Worm (Caenorhabditis elegans): Measurements from ENCODE around the gene atic-1.

atic-1 gene

DNA sequence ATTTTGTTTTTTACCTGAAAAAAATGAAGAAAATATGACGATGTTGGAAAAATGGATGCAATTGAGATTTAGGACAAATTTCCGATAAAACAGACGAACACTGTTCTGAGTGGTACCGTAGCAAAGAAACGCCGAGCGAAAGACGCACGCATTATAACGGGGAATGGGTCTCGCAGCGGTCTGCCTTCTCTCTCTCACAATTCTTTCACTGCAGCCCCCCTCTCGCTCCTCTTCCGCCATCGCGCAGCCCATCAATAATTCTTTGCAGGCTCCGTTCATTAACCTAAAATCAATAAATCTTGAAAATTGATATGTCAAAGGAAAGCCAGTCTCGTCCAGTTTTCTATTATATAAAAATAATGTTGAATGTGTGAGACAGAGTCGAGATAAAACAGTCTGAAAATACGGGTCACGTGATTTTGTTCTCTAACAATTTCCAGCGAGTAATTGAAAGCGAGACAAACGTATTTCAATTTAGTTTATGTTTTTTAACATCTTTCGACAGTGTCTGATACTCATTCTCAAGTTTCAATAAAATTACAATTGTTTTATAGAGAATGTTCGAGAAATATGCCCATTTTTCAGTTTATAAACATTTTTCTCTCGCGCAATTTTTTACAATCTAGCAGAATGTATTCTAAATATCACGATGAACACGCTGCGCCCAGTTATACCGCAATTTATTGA, 27.8 kb downstream of the atic-1 start:
- TF ChIP-seq ceh-48 (tag; optimal IDR thresholded peaks at IDR 0.05) (peak; percentile 71), Y22D7AL.16 (tag; optimal IDR thresholded peaks at IDR 0.05) (no peak), elt-4 (tag; optimal IDR thresholded peaks at IDR 0.05) (no peak), pros-1 (tag; optimal IDR thresholded peaks at IDR 0.05) (no peak), ahr-1 (tag; optimal IDR thresholded peaks at IDR 0.05) (no peak), ceh-31 (tag; optimal IDR thresholded peaks at IDR 0.05) (no peak), che-1 (tag; optimal IDR thresholded peaks at IDR 0.05) (no peak), eyg-1 (tag; optimal IDR thresholded peaks at IDR 0.05) (no peak), ceh-14 (tag; optimal IDR thresholded peaks at IDR 0.05) (no peak), syd-9 (tag; optimal IDR thresholded peaks at IDR 0.05) (no peak), pag-3 (tag; optimal IDR thresholded peaks at IDR 0.05; ENCODE audit: borderline replicate concordance) (no peak), elt-2 (tag; optimal IDR thresholded peaks at IDR 0.05) (no peak), pha-4 (tag; optimal IDR thresholded peaks at IDR 0.05) (no peak), nhr-232 (tag; optimal IDR thresholded peaks at IDR 0.05) (no peak), npax-4 (tag; optimal IDR thresholded peaks at IDR 0.05) (no peak), ceh-9 (tag; optimal IDR thresholded peaks at IDR 0.05) (no peak), tbx-2 (tag; optimal IDR thresholded peaks at IDR 0.05) (peak; percentile 3), hlh-30 (tag; optimal IDR thresholded peaks at IDR 0.05; ENCODE audit: insufficient read depth) (peak; percentile 68), F13H6.1 (tag; optimal IDR thresholded peaks at IDR 0.05) (no peak), ceh-30 (tag; optimal IDR thresholded peaks at IDR 0.05) (peak; percentile 6), ceh-19 (GFP tag; optimal IDR thresholded peaks at IDR 0.05) (no peak), K09A11.1 (tag; optimal IDR thresholded peaks at IDR 0.05; ENCODE audit: insufficient read depth) (no peak), nfya-1 (tag; optimal IDR thresholded peaks at IDR 0.05) (peak; percentile 9), pqm-1 (tag; optimal IDR thresholded peaks at IDR 0.05) (no peak), ceh-22 (tag; optimal IDR thresholded peaks at IDR 0.05) (no peak), fkh-6 (tag; optimal IDR thresholded peaks at IDR 0.05) (no peak), ets-4 (tag; optimal IDR thresholded peaks at IDR 0.05) (no peak), gmeb-2 (tag; optimal IDR thresholded peaks at IDR 0.05) (no peak), ceh-18 (tag; optimal IDR thresholded peaks at IDR 0.05) (peak; percentile 16), ceh-34 (tag; optimal IDR thresholded peaks at IDR 0.05) (peak; percentile 42), rnt-1 (tag; optimal IDR thresholded peaks at IDR 0.05) (no peak), C08G9.2 (tag; optimal IDR thresholded peaks at IDR 0.05) (no peak), madf-2 (tag; optimal IDR thresholded peaks at IDR 0.05) (no peak), unc-42 (tag; optimal IDR thresholded peaks at IDR 0.05) (peak; percentile 36), odd-2 (tag; optimal IDR thresholded peaks at IDR 0.05) (no peak)

DNA sequence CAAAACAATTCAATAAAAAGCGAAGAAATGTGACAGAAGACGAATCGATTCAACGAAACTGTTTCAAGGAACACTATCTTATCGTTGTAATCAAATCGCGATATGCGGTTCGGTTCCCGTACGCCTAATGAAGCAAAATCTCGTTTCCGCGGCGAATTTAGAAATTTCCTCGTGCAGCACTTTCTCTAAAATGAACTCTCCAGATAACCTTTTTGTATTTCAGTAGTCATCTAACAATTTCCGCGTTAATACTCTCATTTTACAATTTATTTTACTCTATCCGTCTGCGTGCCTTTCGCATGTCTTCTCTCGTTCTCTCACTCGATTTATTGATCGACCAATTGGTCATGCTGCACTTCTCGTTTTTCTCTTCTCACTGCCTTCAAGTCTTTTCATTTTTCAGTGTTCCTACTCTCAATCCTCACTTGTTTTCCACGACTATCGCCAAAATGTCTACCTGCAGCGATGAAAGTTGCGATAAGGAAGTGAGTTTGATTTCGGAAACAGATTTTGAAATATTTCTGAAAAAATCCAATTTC, 28.4 kb downstream of the atic-1 start, which contains the start of the genes npp-27 and ntl-4:
npp-27 (minus strand) TSS at position 51 of the 539 bp plus-strand sequence.
ntl-4 (plus strand) TSS at position 379 of the 539 bp plus-strand sequence.
- no peak for TF ChIP-seq ztf-16 (tag; optimal IDR thresholded peaks at IDR 0.05)
- peak; percentile 24 for TF ChIP-seq ceh-48 (tag; optimal IDR thresholded peaks at IDR 0.05)
- peak; percentile 4 for TF ChIP-seq nfya-1 (tag; optimal IDR thresholded peaks at IDR 0.05)
- TF ChIP-seq odd-2 (tag; optimal IDR thresholded peaks at IDR 0.05) = no peak
- no peak for TF ChIP-seq madf-2 (tag; optimal IDR thresholded peaks at IDR 0.05)
- no peak for TF ChIP-seq ceh-19 (GFP tag; optimal IDR thresholded peaks at IDR 0.05)

DNA sequence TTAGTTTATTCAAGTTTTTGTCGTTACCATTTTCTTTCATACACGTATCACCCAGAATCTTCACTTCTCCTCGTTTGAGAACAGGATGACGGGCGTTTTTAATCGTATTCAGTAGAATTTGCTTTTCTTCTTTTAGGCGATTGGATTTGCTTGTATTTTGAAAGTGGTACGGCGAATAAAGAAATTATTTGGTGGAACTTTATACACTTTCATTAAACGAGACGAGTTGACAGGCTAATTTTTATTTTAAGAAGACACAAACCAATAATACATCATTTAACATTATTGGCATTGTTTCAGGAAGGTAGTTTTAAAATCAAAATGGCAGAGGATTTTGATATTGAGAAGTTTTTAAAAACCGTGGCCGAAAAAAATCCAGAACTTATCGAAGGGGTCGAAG, 33.2 kb downstream of the atic-1 start, which contains the start of gene C49H3.4:
C49H3.4 (plus strand) TSS at position 301 of the 400 bp plus-strand sequence.
- TF ChIP-seq C38D4.7 (GFP tag; optimal IDR thresholded peaks at IDR 0.05) (no peak), eyg-1 (tag; optimal IDR thresholded peaks at IDR 0.05) (no peak), ets-4 (tag; optimal IDR thresholded peaks at IDR 0.05) (no peak), C08G9.2 (tag; optimal IDR thresholded peaks at IDR 0.05) (no peak), ceh-6 (GFP tag; optimal IDR thresholded peaks at IDR 0.05) (no peak), pag-3 (tag; optimal IDR thresholded peaks at IDR 0.05; ENCODE audit: borderline replicate concordance) (no peak), hlh-15 (tag; optimal IDR thresholded peaks at IDR 0.05) (no peak), rnt-1 (tag; optimal IDR thresholded peaks at IDR 0.05) (no peak), pat-9 (tag; optimal IDR thresholded peaks at IDR 0.05) (no peak), che-1 (tag; optimal IDR thresholded peaks at IDR 0.05) (no peak), lin-11 (tag; optimal IDR thresholded peaks at IDR 0.05) (no peak), npax-4 (tag; optimal IDR thresholded peaks at IDR 0.05) (no peak), unc-42 (tag; optimal IDR thresholded peaks at IDR 0.05) (no peak), hlh-6 (tag; optimal IDR thresholded peaks at IDR 0.05) (no peak), nfya-1 (tag; optimal IDR thresholded peaks at IDR 0.05) (no peak), hlh-30 (tag; optimal IDR thresholded peaks at IDR 0.05; ENCODE audit: insufficient read depth) (no peak), elt-4 (tag; optimal IDR thresholded peaks at IDR 0.05) (no peak), dve-1 (tag; optimal IDR thresholded peaks at IDR 0.05) (no peak)
